Worm (Caenorhabditis elegans): ENCODE results near the gene R07E3.1.

The R07E3.1 gene

ce11 chrX:10340044-10340443 lies 917 bp downstream of the R07E3.1 start (continued):
- TF ChIP-seq ztf-11 (tag; optimal IDR thresholded peaks at IDR 0.05), result no peak
- TF ChIP-seq zip-2 (tag; optimal IDR thresholded peaks at IDR 0.05), result no peak
- TF ChIP-seq F37D6.2 (tag; optimal IDR thresholded peaks at IDR 0.05), result no peak
- no peak for TF ChIP-seq set-16 (GFP tag; IDR thresholded peaks at IDR 0.05)
- no peak for TF ChIP-seq unc-130 (GFP tag; optimal IDR thresholded peaks at IDR 0.05)
- no peak for TF ChIP-seq nhr-28 (tag; optimal IDR thresholded peaks at IDR 0.05)
- TF ChIP-seq unc-62 (GFP tag; optimal IDR thresholded peaks at IDR 0.05 in 1 of 2), result peak in 1 of 2 experiments; percentile 26
- no peak for TF ChIP-seq unc-62 (tag; optimal IDR thresholded peaks at IDR 0.05)
- TF ChIP-seq daf-19 (GFP tag; conservative IDR thresholded peaks at IDR 0.05), result no peak
- TF ChIP-seq dmd-6 (GFP tag; IDR thresholded peaks at IDR 0.05), result peak; percentile 41; the same call in 1 of the 2 replicates
- TF ChIP-seq hif-1 (tag; optimal IDR thresholded peaks at IDR 0.05), result no peak
- TF ChIP-seq R02D3.7 (tag; optimal IDR thresholded peaks at IDR 0.05), result no peak
- no peak for TF ChIP-seq nhr-76 (tag; optimal IDR thresholded peaks at IDR 0.05)

ce11 chrX:10338761-10339160 lies 2.2 kb downstream of the R07E3.1 start:
- TF ChIP-seq lin-13 (GFP tag; optimal IDR thresholded peaks at IDR 0.05) (no peak), dmd-6 (GFP tag; IDR thresholded peaks at IDR 0.05) (peak; percentile 24; the same call in 1 of the 2 replicates), zfp-3 (GFP tag; conservative IDR thresholded peaks at IDR 0.05) (peak; percentile 79; the same call in 1 of the 2 replicates), lin-38 (GFP tag; IDR thresholded peaks at IDR 0.05) (peak; percentile 40; the same call in 1 of the 2 replicates), T20F7.1 (GFP tag; optimal IDR thresholded peaks at IDR 0.05) (peak; percentile 55), spr-1 (tag; optimal IDR thresholded peaks at IDR 0.05) (no peak), mep-1 (tag; optimal IDR thresholded peaks at IDR 0.05) (peak; percentile 63), php-3 (GFP tag; IDR thresholded peaks at IDR 0.05) (peak; percentile 59; the same call in 1 of the 2 replicates), aha-1 (tag) (peak; percentile 79), hlh-11 (tag; optimal IDR thresholded peaks at IDR 0.05) (peak; percentile 20), pha-4 (GFP tag; IDR thresholded peaks at IDR 0.05) (peak; percentile 31; the same call in 1 of the 2 replicates), pha-4 (tag; optimal IDR thresholded peaks at IDR 0.05) (no peak), T26A8.4 (GFP tag; IDR thresholded peaks at IDR 0.05) (0 out of 2 replicates have a peak, but pooled peaks have one; percentile 29), dve-1 (tag; optimal IDR thresholded peaks at IDR 0.05; ENCODE audit: insufficient read depth) (peak; percentile 56), nhr-111 (GFP tag; optimal IDR thresholded peaks at IDR 0.05) (no peak), daf-16 (GFP tag; optimal IDR thresholded peaks at IDR 0.05) (no peak), daf-16 (tag; optimal IDR thresholded peaks at IDR 0.05) (peak; percentile 19), tra-1 (GFP tag; IDR thresholded peaks at IDR 0.05) (peak; percentile 49; the same call in 1 of the 2 replicates)

ce11 chrX:10338100-10338499 lies 2.9 kb downstream of the R07E3.1 start, which contains the start of gene cut-5:
cut-5 (minus strand) TSS chrX:10338200.
- TF ChIP-seq Y75B8A.6 (GFP tag; IDR thresholded peaks at IDR 0.05), result no peak
- no peak for TF ChIP-seq nhr-102 (tag; optimal IDR thresholded peaks at IDR 0.05)
- TF ChIP-seq mxl-3 (GFP tag; optimal IDR thresholded peaks at IDR 0.05), result no peak
- no peak for TF ChIP-seq gei-8 (GFP tag; optimal IDR thresholded peaks at IDR 0.05)
- no peak for TF ChIP-seq ztf-11 (tag; optimal IDR thresholded peaks at IDR 0.05)
- no peak for TF ChIP-seq ZK337.2 (GFP tag; IDR thresholded peaks at IDR 0.05)
- no peak for TF ChIP-seq madf-9 (GFP tag; conservative IDR thresholded peaks at IDR 0.05)
- TF ChIP-seq tra-1 (GFP tag; IDR thresholded peaks at IDR 0.05), result no peak
- no peak for TF ChIP-seq unc-62 (GFP tag; optimal IDR thresholded peaks at IDR 0.05 in 1 of 2)
- no peak for TF ChIP-seq unc-62 (tag; optimal IDR thresholded peaks at IDR 0.05)
- no peak for TF ChIP-seq ceh-28 (tag; optimal IDR thresholded peaks at IDR 0.05)
- TF ChIP-seq php-3 (GFP tag; IDR thresholded peaks at IDR 0.05), result no peak
- TF ChIP-seq T20F7.1 (GFP tag; optimal IDR thresholded peaks at IDR 0.05), result no peak
- no peak for TF ChIP-seq fos-1 (tag; optimal IDR thresholded peaks at IDR 0.05)
